Fruit fly (Drosophila melanogaster): ENCODE results near the gene epsilonCOP.
A peak's percentile ranks its signal among the peaks of the same experiment; 100 is the strongest.

The epsilonCOP gene

dm6 chr2L:6455955-6456599 is 32.8 kb upstream of the epsilonCOP start, which contains the start of gene frj (continued):
- peak; percentile 22 for TF ChIP-seq CG9437 (GFP tag; optimal IDR thresholded peaks at IDR 0.05)
- TF ChIP-seq sd (tag; optimal IDR thresholded peaks at IDR 0.05), result peak; percentile 51
- peak; percentile 67 for TF ChIP-seq Mrtf (GFP tag; IDR thresholded peaks at IDR 0.05)
- TF ChIP-seq CG2712 (tag; optimal IDR thresholded peaks at IDR 0.05), result peak; percentile 72
- no peak for TF ChIP-seq schlank (tag; optimal IDR thresholded peaks at IDR 0.05)
- no peak for TF ChIP-seq CkIIα-i1 (GFP tag; IDR thresholded peaks at IDR 0.05)
- 0 out of 4 replicates have a peak, but pooled peaks have one; percentile 59 for TF ChIP-seq chinmo (GFP tag; IDR thresholded peaks at IDR 0.05; ENCODE audit: partially characterized antibody)
- TF ChIP-seq CG5953 (GFP tag; IDR thresholded peaks at IDR 0.05), result no peak
- TF ChIP-seq gfzf (GFP tag; optimal IDR thresholded peaks at IDR 0.05), result peak; percentile 95
- peak; percentile 24 for TF ChIP-seq CG8281 (tag; optimal IDR thresholded peaks at IDR 0.05)
- TF ChIP-seq CG11085 (GFP tag; IDR thresholded peaks at IDR 0.05), result peak; percentile 61
- TF ChIP-seq lab (GFP tag; optimal IDR thresholded peaks at IDR 0.05), result peak; percentile 66
- peak; percentile 33 for TF ChIP-seq CG18476 (GFP tag; optimal IDR thresholded peaks at IDR 0.05)
- peak; percentile 63 for TF ChIP-seq Chrac-16 (GFP tag; optimal IDR thresholded peaks at IDR 0.05)
- 0 out of 3 replicates have a peak, but pooled peaks have one; percentile 59 for TF ChIP-seq Doc3 (GFP tag; IDR thresholded peaks at IDR 0.05; ENCODE audit: partially characterized antibody)
- TF ChIP-seq PHDP (tag; optimal IDR thresholded peaks at IDR 0.05), result peak; percentile 53
- peak; percentile 67; the same call in 2 of the 3 replicates for TF ChIP-seq otp (GFP tag; IDR thresholded peaks at IDR 0.05)
- no peak for TF ChIP-seq ham (GFP tag; IDR thresholded peaks at IDR 0.05)
- TF ChIP-seq CG13624 (GFP tag; optimal IDR thresholded peaks at IDR 0.05), result peak; percentile 68
- no peak for TF ChIP-seq corto (GFP tag; optimal IDR thresholded peaks at IDR 0.05)
- peak; percentile 46 for TF ChIP-seq CG15601 (tag; optimal IDR thresholded peaks at IDR 0.05)
- TF ChIP-seq CG9797 (GFP tag; optimal IDR thresholded peaks at IDR 0.05), result peak; percentile 94
- no peak for TF ChIP-seq jing (GFP tag; optimal IDR thresholded peaks at IDR 0.05)
- TF ChIP-seq CG6765 (GFP tag; optimal IDR thresholded peaks at IDR 0.05), result no peak
- peak in 1 of 2 experiments; percentile 32 for TF ChIP-seq insv (GFP tag; optimal IDR thresholded peaks at IDR 0.05)
- no peak for TF ChIP-seq zf30C (GFP tag; optimal IDR thresholded peaks at IDR 0.05)
- no peak for TF ChIP-seq CG18011 (GFP tag; optimal IDR thresholded peaks at IDR 0.05)
- peak; percentile 59 for TF ChIP-seq CG17328 (GFP tag; IDR thresholded peaks at IDR 0.05)
- TF ChIP-seq run (tag; optimal IDR thresholded peaks at IDR 0.05), result no peak
- TF ChIP-seq CG6813 (GFP tag; optimal IDR thresholded peaks at IDR 0.05), result no peak
- TF ChIP-seq nom (GFP tag; optimal IDR thresholded peaks at IDR 0.05), result no peak
- peak; percentile 47 for TF ChIP-seq CG3065 (GFP tag; optimal IDR thresholded peaks at IDR 0.05)
- no peak for TF ChIP-seq rib (GFP tag; IDR thresholded peaks at IDR 0.05)
- TF ChIP-seq TFAM (GFP tag; optimal IDR thresholded peaks at IDR 0.05), result no peak
- TF ChIP-seq CG8388 (GFP tag; optimal IDR thresholded peaks at IDR 0.05), result peak; percentile 45
- peak; percentile 29 for TF ChIP-seq Max (GFP tag; optimal IDR thresholded peaks at IDR 0.05)
- TF ChIP-seq sens (GFP tag), result peak; percentile 91
- TF ChIP-seq ac (GFP tag; optimal IDR thresholded peaks at IDR 0.05), result no peak
- no peak for TF ChIP-seq CG7372 (GFP tag; IDR thresholded peaks at IDR 0.05)
- peak; percentile 19 for TF ChIP-seq Deaf1 (tag; optimal IDR thresholded peaks at IDR 0.05)
- TF ChIP-seq klu (GFP tag; IDR thresholded peaks at IDR 0.05), result peak; percentile 48; the same call in 1 of the 2 replicates
- TF ChIP-seq ind (GFP tag; optimal IDR thresholded peaks at IDR 0.05), result peak; percentile 73
- no peak for TF ChIP-seq CG15479 (GFP tag; optimal IDR thresholded peaks at IDR 0.05)
- TF ChIP-seq cas (GFP tag; IDR thresholded peaks at IDR 0.05), result peak; percentile 17; the same call in 1 of the 2 replicates
- TF ChIP-seq Neu2 (GFP tag; optimal IDR thresholded peaks at IDR 0.05; ENCODE audit: borderline replicate concordance), result peak; percentile 9
- TF ChIP-seq CG12659 (GFP tag; optimal IDR thresholded peaks at IDR 0.05), result peak; percentile 82
- peak; percentile 56 for TF ChIP-seq CG11247 (GFP tag; IDR thresholded peaks at IDR 0.05)
- TF ChIP-seq mld (GFP tag; IDR thresholded peaks at IDR 0.05; ENCODE audit: partially characterized antibody), result no peak
- no peak for TF ChIP-seq org-1 (GFP tag; optimal IDR thresholded peaks at IDR 0.05)

All from whole organism, embryonic.